Fruit fly (Drosophila melanogaster) whole organism, embryonic: ENCODE results near the gene Unc50.
A peak's percentile ranks its signal among the peaks of the same experiment; 100 is the strongest.

Source experiments
- Atf3 ChIP-seq: fragments of 200-800 bp; sonication (Bioruptor generic); optimal IDR thresholded peaks from 3 replicates; lab custom pipeline; 2016; ENCODE audit warnings: missing biosample characterization, missing genetic modification characterization
- CG10147 ChIP-seq: fragments of 200-800 bp; sonication (Bioruptor generic); optimal IDR thresholded peaks from 2 replicates; lab custom pipeline; 2019; ENCODE audit warnings: missing biosample characterization, mild to moderate bottlenecking, missing genetic modification characterization, moderate library complexity
- CG10274 ChIP-seq: fragments of 200-800 bp; sonication (Bioruptor generic); optimal IDR thresholded peaks from 3 replicates; lab custom pipeline; 2017; ENCODE audit warnings: missing biosample characterization, mild to moderate bottlenecking, missing genetic modification characterization
- CG12236 ChIP-seq: fragments of 200-800 bp; sonication (Bioruptor generic); optimal IDR thresholded peaks from 2 replicates; lab custom pipeline; 2016; ENCODE audit warnings: missing biosample characterization, missing genetic modification characterization
- CG1233 ChIP-seq: fragments of 200-800 bp; sonication (Bioruptor generic); optimal IDR thresholded peaks from 4 replicates; lab custom pipeline; 2018; ENCODE audit warnings: missing biosample characterization, mild to moderate bottlenecking, missing genetic modification characterization
- CG14441 ChIP-seq: fragments of 200-800 bp; sonication (Bioruptor generic); IDR thresholded peaks from 2 replicates; pipeline ENCODE4 v1.3.6; 2022; ENCODE audit warnings: missing biosample characterization, missing genetic modification characterization
- CG17359 ChIP-seq: fragments of 200-800 bp; sonication (Bioruptor generic); optimal IDR thresholded peaks from 3 replicates; lab custom pipeline; 2018; ENCODE audit warnings: missing biosample characterization, mild to moderate bottlenecking, missing genetic modification characterization, moderate library complexity
- CG18476 ChIP-seq: fragments of 200-800 bp; sonication (Bioruptor generic); optimal IDR thresholded peaks from 2 replicates; lab custom pipeline; 2016; ENCODE audit warnings: missing biosample characterization, mild to moderate bottlenecking, missing genetic modification characterization
- CG2129 ChIP-seq: fragments of 200-800 bp; sonication (Bioruptor generic); IDR thresholded peaks from 2 replicates; pipeline ENCODE4 v1.3.6; 2022; ENCODE audit warnings: missing biosample characterization, missing genetic modification characterization; ENCODE audit not compliant: partially characterized antibody
- CG2202 ChIP-seq: fragments of 200-800 bp; sonication (Bioruptor generic); optimal IDR thresholded peaks from 2 replicates; lab custom pipeline; 2018; ENCODE audit warnings: missing biosample characterization, mild to moderate bottlenecking, missing genetic modification characterization
- CG2875 ChIP-seq: fragments of 200-800 bp; sonication (Bioruptor generic); optimal IDR thresholded peaks from 2 replicates; lab custom pipeline; 2017; ENCODE audit warnings: missing biosample characterization, mild to moderate bottlenecking, missing genetic modification characterization, missing genetic modification reagents
- CG33213 ChIP-seq: fragments of 200-800 bp; sonication (Bioruptor generic); optimal IDR thresholded peaks from 3 replicates; lab custom pipeline; 2016; ENCODE audit warnings: missing biosample characterization, missing genetic modification characterization
- CG3407 ChIP-seq: fragments of 200-800 bp; sonication (Bioruptor generic); optimal IDR thresholded peaks from 2 replicates; lab custom pipeline; 2018; ENCODE audit warnings: missing biosample characterization, mild to moderate bottlenecking, missing genetic modification characterization
- CG3995 ChIP-seq: fragments of 200-800 bp; sonication (Bioruptor generic); optimal IDR thresholded peaks from 3 replicates; lab custom pipeline; 2016; ENCODE audit warnings: missing biosample characterization, missing genetic modification characterization
- CG42726 ChIP-seq: fragments of 200-800 bp; sonication (Bioruptor generic); IDR thresholded peaks from 2 replicates; pipeline ENCODE4 v1.3.6; 2022; ENCODE audit warnings: missing biosample characterization, missing genetic modification characterization; ENCODE audit not compliant: partially characterized antibody
- CG6689 ChIP-seq: fragments of 200-800 bp; sonication (Bioruptor generic); IDR thresholded peaks from 2 replicates; pipeline ENCODE4 v1.3.6; 2022; ENCODE audit warnings: missing biosample characterization, missing genetic modification characterization
- CG7357 ChIP-seq: fragments of 200-800 bp; sonication (Bioruptor generic); IDR thresholded peaks from 3 replicates; pipeline ENCODE4 v1.3.6; 2022; ENCODE audit warnings: missing biosample characterization, missing genetic modification characterization
- CG7839 ChIP-seq: fragments of 200-800 bp; sonication (Bioruptor generic); optimal IDR thresholded peaks from 3 replicates; lab custom pipeline; 2018; ENCODE audit warnings: missing biosample characterization, mild to moderate bottlenecking, missing genetic modification characterization, moderate library complexity
- CG8290 ChIP-seq, 3 experiments: fragments of 200-800 bp; sonication (Bioruptor generic); optimal IDR thresholded peaks; 2 replicates each; lab custom pipeline; 2016 to 2019; ENCODE audit warnings: missing biosample characterization in 3 of 3, missing genetic modification characterization in 3 of 3, mild to moderate bottlenecking in 2 of 3, moderate library complexity in 1 of 3
- CG9727 ChIP-seq: fragments of 200-800 bp; sonication (Bioruptor generic); optimal IDR thresholded peaks from 3 replicates; lab custom pipeline; 2017; ENCODE audit warnings: missing biosample characterization, mild to moderate bottlenecking, missing genetic modification characterization
- D19A ChIP-seq: fragments of 200-800 bp; optimal IDR thresholded peaks from 3 replicates; lab custom pipeline; 2019; ENCODE audit warnings: missing biosample characterization, mild to moderate bottlenecking, missing genetic modification characterization, moderate library complexity
- Deaf1 ChIP-seq: fragments of 200-800 bp; optimal IDR thresholded peaks from 3 replicates; lab custom pipeline; 2019; ENCODE audit warnings: missing biosample characterization, mild to moderate bottlenecking, missing genetic modification characterization, moderate library complexity
- Dip3 ChIP-seq: fragments of 200-800 bp; sonication (Bioruptor generic); optimal IDR thresholded peaks from 3 replicates; lab custom pipeline; 2016; ENCODE audit warnings: missing biosample characterization, missing genetic modification characterization
- Ets97D ChIP-seq: fragments of 200-800 bp; sonication (Bioruptor generic); optimal IDR thresholded peaks from 3 replicates; lab custom pipeline; 2016; ENCODE audit warnings: missing biosample characterization, missing genetic modification characterization
- Fer2 ChIP-seq: fragments of 200-800 bp; sonication (Bioruptor generic); optimal IDR thresholded peaks from 2 replicates; lab custom pipeline; 2018; ENCODE audit warnings: missing biosample characterization, mild to moderate bottlenecking, missing genetic modification characterization, moderate library complexity
- Jarid2 ChIP-seq: fragments of 200-800 bp; sonication (Bioruptor generic); optimal IDR thresholded peaks from 3 replicates; lab custom pipeline; 2017; ENCODE audit warnings: mild to moderate bottlenecking, missing biosample characterization, missing genetic modification reagents, missing genetic modification characterization
- Kr ChIP-seq: fragments of 200-800 bp; sonication (Bioruptor generic); optimal IDR thresholded peaks from 2 replicates; lab custom pipeline; 2017; ENCODE audit warnings: missing biosample characterization, mild to moderate bottlenecking, missing genetic modification characterization
- NC2α ChIP-seq: fragments of 200-800 bp; sonication (Bioruptor generic); optimal IDR thresholded peaks from 2 replicates; lab custom pipeline; 2016; ENCODE audit warnings: missing biosample characterization, missing genetic modification characterization
- Oaz ChIP-seq: fragments of 200-800 bp; sonication (Bioruptor generic); IDR thresholded peaks from 2 replicates; pipeline ENCODE4 v1.3.6; 2022; ENCODE audit warnings: missing biosample characterization, missing genetic modification characterization
- Opbp ChIP-seq: fragments of 200-800 bp; sonication (Bioruptor generic); IDR thresholded peaks from 3 replicates; pipeline ENCODE4 v1.3.6; 2022; ENCODE audit warnings: missing biosample characterization, missing genetic modification characterization; ENCODE audit not compliant: partially characterized antibody
- Vsx1 ChIP-seq: fragments of 200-800 bp; sonication (Bioruptor generic); optimal IDR thresholded peaks from 2 replicates; lab custom pipeline; 2017; ENCODE audit warnings: missing biosample characterization, mild to moderate bottlenecking, missing genetic modification characterization, missing genetic modification reagents
- Xbp1 ChIP-seq: fragments of 200-800 bp; sonication (Bioruptor generic); optimal IDR thresholded peaks from 3 replicates; lab custom pipeline; 2016; ENCODE audit warnings: missing biosample characterization, mild to moderate bottlenecking, missing genetic modification characterization
- abd-A ChIP-seq: fragments of 200-800 bp; sonication (Bioruptor generic); optimal IDR thresholded peaks from 3 replicates; lab custom pipeline; 2019; ENCODE audit warnings: missing biosample characterization, mild to moderate bottlenecking, missing genetic modification characterization, moderate library complexity
- ac ChIP-seq: fragments of 200-800 bp; sonication (Bioruptor generic); optimal IDR thresholded peaks from 3 replicates; lab custom pipeline; 2017; ENCODE audit warnings: missing biosample characterization, mild to moderate bottlenecking, missing genetic modification characterization
- caup ChIP-seq: fragments of 200-800 bp; sonication (Bioruptor generic); optimal IDR thresholded peaks from 3 replicates; lab custom pipeline; 2017; ENCODE audit warnings: missing biosample characterization, mild to moderate bottlenecking, missing genetic modification characterization, moderate library complexity; ENCODE audit not compliant: severe bottlenecking
- grau ChIP-seq: fragments of 200-800 bp; optimal IDR thresholded peaks from 3 replicates; lab custom pipeline; 2019; ENCODE audit warnings: missing biosample characterization, mild to moderate bottlenecking, missing genetic modification characterization, moderate library complexity
- ken ChIP-seq: fragments of 200-800 bp; sonication (Bioruptor generic); IDR thresholded peaks from 3 replicates; pipeline ENCODE4 v1.3.6; 2022; ENCODE audit warnings: missing biosample characterization, missing genetic modification characterization
- klu ChIP-seq: fragments of 200-800 bp; sonication (Bioruptor generic); IDR thresholded peaks from 2 replicates; pipeline ENCODE4 v1.3.6; 2022; ENCODE audit warnings: missing biosample characterization, missing genetic modification characterization
- lmd ChIP-seq: fragments of 200-800 bp; sonication (Bioruptor generic); IDR thresholded peaks from 2 replicates; pipeline ENCODE4 v1.3.6; 2022; ENCODE audit warnings: missing biosample characterization, missing genetic modification characterization
- luna ChIP-seq: fragments of 200-800 bp; sonication (Bioruptor generic); optimal IDR thresholded peaks from 2 replicates; lab custom pipeline; 2016; ENCODE audit warnings: missing biosample characterization, missing genetic modification characterization
- nerfin-1 ChIP-seq: fragments of 200-800 bp; sonication (Bioruptor generic); optimal IDR thresholded peaks from 3 replicates; lab custom pipeline; 2019; ENCODE audit warnings: missing biosample characterization, mild to moderate bottlenecking, missing genetic modification characterization, moderate library complexity
- p53 ChIP-seq: fragments of 200-800 bp; sonication (Bioruptor generic); optimal IDR thresholded peaks from 2 replicates; lab custom pipeline; 2016; ENCODE audit warnings: missing biosample characterization, missing genetic modification characterization
- pfk ChIP-seq: fragments of 200-800 bp; sonication (Bioruptor generic); optimal IDR thresholded peaks from 2 replicates; lab custom pipeline; 2018; ENCODE audit warnings: missing biosample characterization, mild to moderate bottlenecking, missing genetic modification characterization, moderate library complexity
- sens-2 ChIP-seq: fragments of 200-800 bp; sonication (Bioruptor generic); IDR thresholded peaks from 2 replicates; pipeline ENCODE4 v1.3.6; 2022; ENCODE audit warnings: missing biosample characterization, missing genetic modification characterization
- sug ChIP-seq: fragments of 200-800 bp; optimal IDR thresholded peaks from 2 replicates; lab custom pipeline; 2019; ENCODE audit warnings: missing biosample characterization, mild to moderate bottlenecking, missing genetic modification characterization, moderate library complexity
- unc-4 ChIP-seq: fragments of 200-800 bp; sonication (Bioruptor generic); IDR thresholded peaks from 2 replicates; pipeline ENCODE4 v1.3.6; 2022; ENCODE audit warnings: missing biosample characterization, missing genetic modification characterization; ENCODE audit not compliant: partially characterized antibody
- wdn ChIP-seq: fragments of 200-800 bp; sonication (Bioruptor generic); IDR thresholded peaks from 2 replicates; pipeline ENCODE4 v1.3.6; 2022; ENCODE audit warnings: missing biosample characterization, missing genetic modification characterization
- zen2 ChIP-seq: fragments of 200-800 bp; sonication (Bioruptor generic); IDR thresholded peaks from 3 replicates; pipeline ENCODE4 v1.3.6; 2022; ENCODE audit warnings: missing biosample characterization, missing genetic modification characterization; ENCODE audit not compliant: partially characterized antibody

Unc50 gene

dm6 chr3R:8659907-8660660 is 16.3 kb downstream of the Unc50 start (continued):
- TF ChIP-seq CG8290 (GFP tag; optimal IDR thresholded peaks at IDR 0.05; lab: Kevin White, UChicago) (peak; percentile 55), CG8290 (tag; optimal IDR thresholded peaks at IDR 0.05; lab: Kevin White, UChicago) (peak in 1 of 2 experiments; percentile 89), Oaz (GFP tag; lab: Robert Waterston, UW) (no peak), CG3995 (GFP tag; lab: Kevin White, UChicago) (peak; percentile 64), CG42726 (GFP tag; lab: Robert Waterston, UW) (peak; percentile 95), luna (GFP tag; lab: Kevin White, UChicago) (peak; percentile 5), CG1233 (peak; percentile 17), Fer2 (no peak), pfk (GFP tag; lab: Kevin White, UChicago) (peak; percentile 67), klu (GFP tag; lab: Robert Waterston, UW) (no peak), CG3407 (no peak), caup (GFP tag; lab: Kevin White, UChicago) (peak; percentile 75), Dip3 (GFP tag; lab: Kevin White, UChicago) (peak; percentile 27), unc-4 (GFP tag; lab: Robert Waterston, UW) (peak; percentile 89), CG14441 (GFP tag; lab: Robert Waterston, UW) (no peak), ken (GFP tag; lab: Robert Waterston, UW) (peak; percentile 77), CG7839 (tag; lab: Kevin White, UChicago) (peak; percentile 32), CG12236 (GFP tag; lab: Kevin White, UChicago) (peak; percentile 7), CG33213 (GFP tag; lab: Kevin White, UChicago) (peak; percentile 75), nerfin-1 (tag; lab: Kevin White, UChicago) (peak; percentile 39), Xbp1 (peak; percentile 61), Kr (no peak), grau (peak; percentile 62), Deaf1 (peak; percentile 21), CG9727 (GFP tag; lab: Kevin White, UChicago) (peak; percentile 38), sens-2 (GFP tag; lab: Robert Waterston, UW) (no peak), CG2129 (GFP tag; lab: Robert Waterston, UW) (peak; percentile 59), lmd (GFP tag; lab: Robert Waterston, UW) (peak; percentile 6; the same call in 1 of the 2 replicates), ac (GFP tag; lab: Kevin White, UChicago) (no peak), Jarid2 (GFP tag; lab: Kevin White, UChicago) (no peak), Opbp (GFP tag; lab: Robert Waterston, UW) (peak; percentile 94), CG2202 (tag; lab: Kevin White, UChicago) (peak; percentile 30), D19A (tag; lab: Kevin White, UChicago) (no peak), CG10274 (no peak), zen2 (GFP tag; lab: Robert Waterston, UW) (peak; percentile 68; the same call in 2 of the 3 replicates), CG7357 (GFP tag; lab: Robert Waterston, UW) (no peak), CG17359 (tag; lab: Kevin White, UChicago) (peak; percentile 2), CG18476 (no peak), abd-A (tag; lab: Kevin White, UChicago) (peak; percentile 8), p53 (GFP tag; lab: Kevin White, UChicago) (peak; percentile 80), wdn (no peak), NC2α (GFP tag; lab: Kevin White, UChicago) (peak; percentile 4), Vsx1 (no peak), CG6689 (GFP tag; lab: Robert Waterston, UW) (no peak), Atf3 (GFP tag; lab: Kevin White, UChicago) (no peak), CG10147 (GFP tag; lab: Kevin White, UChicago) (peak; percentile 26), sug (tag; lab: Kevin White, UChicago) (peak; percentile 64), Ets97D (peak; percentile 97), CG2875 (GFP tag; lab: Kevin White, UChicago) (peak; percentile 40)
